Fruit fly (Drosophila melanogaster): ENCODE measurements around the gene Cmpk.

The Cmpk gene

DNA sequence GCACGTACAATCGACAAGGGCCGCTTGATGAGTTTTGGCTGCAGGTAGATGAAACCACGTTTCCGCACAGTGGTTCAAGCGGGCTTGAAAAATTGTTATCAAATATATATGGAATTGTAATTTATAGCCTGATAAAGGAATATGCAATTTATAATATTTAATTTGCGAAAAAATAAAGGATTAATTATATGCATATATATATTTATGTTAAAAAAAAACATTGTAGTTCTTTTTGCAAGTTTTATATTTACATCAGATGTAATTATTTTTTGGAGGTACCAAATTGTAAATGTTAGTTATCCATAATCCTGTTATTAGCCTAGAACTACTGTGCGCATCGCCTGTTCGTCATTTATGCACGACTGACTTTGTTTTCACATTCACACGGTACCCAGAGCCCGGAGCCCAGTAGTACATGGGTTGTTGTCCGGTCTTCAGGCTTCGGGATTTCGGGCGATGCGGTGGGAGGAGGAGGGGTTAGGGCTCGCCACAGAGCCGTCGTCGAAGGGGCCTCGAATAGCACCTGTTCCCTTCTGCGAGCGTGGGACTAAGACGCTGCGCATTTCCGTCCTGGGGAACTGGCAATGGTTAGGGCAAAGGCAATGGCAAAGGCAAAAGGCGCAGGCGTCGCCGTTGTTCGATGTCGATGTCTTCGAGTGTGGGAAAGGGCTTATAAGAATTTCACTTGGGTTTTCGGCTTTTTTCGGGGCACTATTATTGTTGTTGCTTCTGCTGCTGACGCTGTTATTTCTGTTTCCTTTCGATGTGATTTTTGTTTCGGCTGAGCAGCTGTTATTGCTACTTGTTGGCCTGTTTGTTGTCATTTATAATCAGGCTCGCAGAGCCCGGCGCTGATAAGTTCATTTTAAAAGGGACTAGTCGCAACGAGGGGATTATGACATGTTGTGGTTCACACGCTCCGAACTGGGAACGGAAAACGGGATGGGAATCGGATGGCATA is 37.2 kb downstream of the Cmpk start (continued):
- TF ChIP-seq CG1024 (GFP tag; IDR thresholded peaks at IDR 0.05) (no peak), knrl (GFP tag; IDR thresholded peaks at IDR 0.05; ENCODE audit: partially characterized antibody) (no peak), en (GFP tag; optimal IDR thresholded peaks at IDR 0.05) (no peak), gcm (GFP tag; optimal IDR thresholded peaks at IDR 0.05) (peak; percentile 91), CG13296 (GFP tag; optimal IDR thresholded peaks at IDR 0.05) (peak; percentile 32), Sox102F (GFP tag; optimal IDR thresholded peaks at IDR 0.05) (peak; percentile 82), H2.0 (GFP tag; IDR thresholded peaks at IDR 0.05) (peak; percentile 35; the same call in 1 of the 2 replicates), dysf (GFP tag; IDR thresholded peaks at IDR 0.05) (peak; percentile 53; the same call in 1 of the 3 replicates), CG17802 (tag; optimal IDR thresholded peaks at IDR 0.05) (peak; percentile 10), CG7745 (tag; optimal IDR thresholded peaks at IDR 0.05) (peak; percentile 52), Dbx (GFP tag; IDR thresholded peaks at IDR 0.05) (no peak), Fer2 (tag; optimal IDR thresholded peaks at IDR 0.05) (no peak), yki (optimal IDR thresholded peaks at IDR 0.05) (no peak), tx (GFP tag; optimal IDR thresholded peaks at IDR 0.05) (no peak), pzg (GFP tag; optimal IDR thresholded peaks at IDR 0.05) (no peak), CG7928 (GFP tag; optimal IDR thresholded peaks at IDR 0.05) (no peak), Sox100B (GFP tag; optimal IDR thresholded peaks at IDR 0.05) (peak; percentile 92), Dfd (GFP tag; optimal IDR thresholded peaks at IDR 0.05) (no peak), ewg (GFP tag; optimal IDR thresholded peaks at IDR 0.05) (peak; percentile 36), D19A (tag; optimal IDR thresholded peaks at IDR 0.05) (peak; percentile 88), wdn (GFP tag; IDR thresholded peaks at IDR 0.05) (no peak), CG31441 (GFP tag; IDR thresholded peaks at IDR 0.05) (peak; percentile 96), Hey (tag; optimal IDR thresholded peaks at IDR 0.05) (no peak), D (optimal IDR thresholded peaks at IDR 0.05) (peak; percentile 4), D (GFP tag; optimal IDR thresholded peaks at IDR 0.05) (peak; percentile 92), NC2α (GFP tag; optimal IDR thresholded peaks at IDR 0.05) (no peak), MESR4 (GFP tag; optimal IDR thresholded peaks at IDR 0.05) (no peak), CG15696 (tag; optimal IDR thresholded peaks at IDR 0.05) (peak; percentile 99), CG16815 (GFP tag; optimal IDR thresholded peaks at IDR 0.05) (peak; percentile 91), CG18764 (GFP tag; optimal IDR thresholded peaks at IDR 0.05) (peak; percentile 35), CG3407 (GFP tag; optimal IDR thresholded peaks at IDR 0.05) (peak; percentile 79), CG1529 (GFP tag; optimal IDR thresholded peaks at IDR 0.05) (peak; percentile 72), CG10654 (GFP tag; optimal IDR thresholded peaks at IDR 0.05) (peak; percentile 35), Lpt (GFP tag; optimal IDR thresholded peaks at IDR 0.05) (no peak), sisA (GFP tag; IDR thresholded peaks at IDR 0.05) (peak; percentile 42; the same call in 1 of the 2 replicates), CG8290 (GFP tag; optimal IDR thresholded peaks at IDR 0.05) (peak; percentile 70), CG8290 (tag; optimal IDR thresholded peaks at IDR 0.05) (peak in 1 of 2 experiments; percentile 77), row (GFP tag; IDR thresholded peaks at IDR 0.05) (peak; percentile 72), ara (GFP tag; IDR thresholded peaks at IDR 0.05) (peak; percentile 76; the same call in 1 of the 2 replicates), Sin3A (optimal IDR thresholded peaks at IDR 0.05) (no peak), crol (GFP tag; IDR thresholded peaks at IDR 0.05) (peak; percentile 94), gsb-n (tag; optimal IDR thresholded peaks at IDR 0.05) (peak; percentile 95), CG15011 (GFP tag; optimal IDR thresholded peaks at IDR 0.05) (peak; percentile 76), CG15073 (GFP tag; optimal IDR thresholded peaks at IDR 0.05) (no peak), fd102C (GFP tag; optimal IDR thresholded peaks at IDR 0.05) (peak; percentile 86), CG8089 (GFP tag; optimal IDR thresholded peaks at IDR 0.05) (no peak), seq (GFP tag; IDR thresholded peaks at IDR 0.05) (no peak), aop (GFP tag; IDR thresholded peaks at IDR 0.05) (peak; percentile 74; the same call in 1 of the 2 replicates), nerfin-1 (tag; optimal IDR thresholded peaks at IDR 0.05) (peak; percentile 86), ham (GFP tag; IDR thresholded peaks at IDR 0.05) (no peak)

Measured in whole organism, embryonic.